Fruit fly (Drosophila melanogaster) whole organism: ENCODE data around the gene CG42249.

ENCODE experiments used
- CG8478 ChIP-seq: fragments of >200 bp; optimal IDR thresholded peaks from 2 replicates; lab custom pipeline; 2018; ENCODE audit warnings: inconsistent platforms
- Dll ChIP-seq: fragments of >200 bp; optimal IDR thresholded peaks from 2 replicates; lab custom pipeline; 2017
- pan ChIP-seq: fragments of >200 bp; optimal IDR thresholded peaks from 2 replicates; lab custom pipeline; 2017
- usp ChIP-seq: fragments of >200 bp; optimal IDR thresholded peaks from 2 replicates; lab custom pipeline; 2017; ENCODE audit warnings: missing biosample characterization, missing genetic modification characterization, mixed read lengths

- TF ChIP-seq pan (no peak), Dll (no peak), usp (GFP tag; lab: Kevin White, UChicago) (no peak), CG8478 (no peak)
Observed at dm6 chrX:11088778-11089340, 7.2 kb upstream of the CG42249 start, which contains the start of gene Vago.
